Worm (Caenorhabditis elegans) whole organism, L4 larva: ENCODE data around the gene pfk-1.2.

Source experiments
- ZK546.5 ChIP-seq, 2 experiments: sonication (generic microtip); optimal IDR thresholded peaks; 2 replicates each; lab custom pipeline; 2017; ENCODE audit warnings: missing biosample characterization in 2 of 2, missing genetic modification characterization in 2 of 2
- aha-1 ChIP-seq: fragments of 150-350 bp; peaks from one replicate; lab custom pipeline; 2014; ENCODE audit warnings: missing biosample characterization, missing genetic modification characterization
- nhr-28 ChIP-seq: fragments of 150-350 bp; optimal IDR thresholded peaks from 2 replicates; lab custom pipeline; 2014; ENCODE audit warnings: missing biosample characterization, missing genetic modification characterization
- pha-4 ChIP-seq, 2 experiments: fragments of 150-350 bp in 1 of 2; fragments of 200-800 bp in 1 of 2; sonication (Bioruptor generic) in 1 of 2; IDR thresholded peaks in 1 of 2; optimal IDR thresholded peaks in 1 of 2; 2 replicates each; pipeline versions ENCODE4 v1.3.6 to Lab custom; 2014 to 2022; ENCODE audit warnings: missing genetic modification characterization in 2 of 2, missing genetic modification reagents in 2 of 2, missing biosample characterization in 1 of 2, missing compliant biosample characterization in 1 of 2
- ztf-11 ChIP-seq: fragments of 150-350 bp; optimal IDR thresholded peaks from 2 replicates; lab custom pipeline; 2014; ENCODE audit warnings: missing biosample characterization, missing genetic modification characterization

DNA sequence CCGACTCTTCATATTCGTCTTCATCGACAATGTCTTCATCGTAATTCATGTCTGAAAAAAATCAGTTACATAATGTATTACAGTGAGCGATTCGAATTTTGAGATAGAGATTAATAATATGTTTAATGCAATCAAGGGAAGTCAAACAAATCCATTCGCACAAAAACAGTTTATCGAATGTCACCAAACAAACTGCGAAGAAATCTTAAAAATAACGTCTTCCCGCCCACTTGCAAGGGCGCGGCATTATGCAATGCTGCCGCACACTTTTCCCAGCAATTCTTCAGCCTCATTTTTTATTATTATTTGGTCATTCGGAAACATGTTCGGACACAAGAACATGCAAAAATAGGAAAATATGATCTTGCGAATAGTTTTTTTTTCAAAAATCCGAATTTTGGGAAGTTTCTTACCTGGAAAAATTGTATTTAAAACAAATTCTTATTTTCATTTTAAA is 12.6 kb downstream of the pfk-1.2 start, which contains the start of gene mdf-1:
- TF ChIP-seq aha-1 (tag; lab: Kevin White, UChicago) (peak; percentile 87), nhr-28 (peak; percentile 48), ztf-11 (tag; lab: Kevin White, UChicago) (no peak), pha-4 (GFP tag; IDR thresholded peaks at IDR 0.05; lab: Robert Waterston, UW) (0 out of 2 replicates have a peak, but pooled peaks have one; percentile 43), pha-4 (tag; optimal IDR thresholded peaks at IDR 0.05; lab: Kevin White, UChicago) (peak; percentile 38), ZK546.5 (tag; optimal IDR thresholded peaks at IDR 0.05; lab: Kevin White, UChicago) (no peak)
